Worm (Caenorhabditis elegans): Measurements from ENCODE around the gene dnj-23.

DNA sequence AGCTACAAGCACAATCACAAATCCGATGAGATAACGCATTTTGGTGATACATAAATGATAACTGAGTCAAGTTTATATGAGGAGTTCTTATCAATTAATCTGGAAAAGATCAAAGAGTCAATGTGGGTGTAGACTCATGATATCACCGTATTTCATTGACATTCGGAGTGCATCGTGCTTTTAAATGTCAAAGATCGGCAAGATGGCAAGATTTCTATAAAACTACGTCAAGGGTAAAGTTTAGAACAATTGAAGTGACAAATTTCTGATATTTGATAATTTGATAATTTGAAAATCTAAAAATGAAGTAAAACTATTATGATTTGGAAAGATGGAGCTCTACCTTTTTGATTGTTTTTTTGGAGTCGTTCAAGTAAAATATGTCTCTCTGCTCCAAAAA lies 25.3 kb downstream of the dnj-23 start, which contains the start of gene sysm-1:
- no peak for TF ChIP-seq him-1 (tag; optimal IDR thresholded peaks at IDR 0.05)
- no peak for TF ChIP-seq W03F9.2 (tag; optimal IDR thresholded peaks at IDR 0.05)
- no peak for TF ChIP-seq dao-5 (tag; optimal IDR thresholded peaks at IDR 0.05)
